Worm (Caenorhabditis elegans): ENCODE measurements around the gene irld-28.

DNA sequence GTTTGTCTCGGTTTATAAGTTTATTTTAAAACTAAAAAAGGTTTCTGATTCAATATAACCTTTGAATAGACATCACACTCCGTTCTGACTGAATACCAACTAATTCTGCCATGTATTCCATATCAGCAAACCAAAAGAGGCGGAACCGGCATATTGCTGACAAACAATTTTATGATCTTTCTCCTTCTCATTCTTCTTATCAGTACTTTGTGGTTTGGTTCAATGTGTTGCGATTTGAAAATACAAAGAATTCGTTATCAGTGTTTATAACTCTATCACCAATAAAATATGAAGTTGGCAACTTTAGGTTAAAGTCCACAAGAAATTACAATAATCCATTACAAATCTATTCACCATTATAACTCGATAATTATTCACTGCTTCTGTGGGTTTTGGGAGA, 11.8 kb downstream of the irld-28 start:
- TF ChIP-seq W03F9.2 (tag; optimal IDR thresholded peaks at IDR 0.05): no peak
- no peak for TF ChIP-seq dao-5 (tag; optimal IDR thresholded peaks at IDR 0.05)
- TF ChIP-seq him-1 (tag; optimal IDR thresholded peaks at IDR 0.05): no peak

Data from whole organism, L4/young adult.